Worm (Caenorhabditis elegans) whole organism, young adult: ENCODE data around the gene nstp-9.

ENCODE experiments used
- K11D2.4 ChIP-seq: fragments of 200-800 bp; sonication (Bioruptor generic); IDR thresholded peaks from 2 replicates; pipeline ENCODE4 v1.3.6; 2022; ENCODE audit warnings: missing genetic modification reagents, missing genetic modification characterization, missing compliant biosample characterization
- ama-1 ChIP-seq, 3 experiments: fragments of 150-350 bp in 1 of 3; sonication (generic microtip) in 2 of 3; optimal IDR thresholded peaks; 2 replicates each; lab custom pipeline; 2014 to 2018; ENCODE audit warnings: missing biosample characterization in 2 of 3, missing genetic modification characterization in 2 of 3, missing genetic modification reagents in 2 of 3
- attf-5 ChIP-seq: fragments of 200-800 bp; sonication (Bioruptor generic); optimal IDR thresholded peaks from 2 replicates; lab custom pipeline; 2018; ENCODE audit warnings: mild to moderate bottlenecking, missing genetic modification characterization, missing compliant biosample characterization
- cebp-2 ChIP-seq: fragments of 200-800 bp; sonication (Bioruptor generic); IDR thresholded peaks from 2 replicates; pipeline ENCODE4 v1.3.6; 2022; ENCODE audit warnings: missing genetic modification characterization, missing compliant biosample characterization
- ceh-91 ChIP-seq: fragments of 200-800 bp; sonication (Bioruptor generic); IDR thresholded peaks from 2 replicates; pipeline ENCODE4 v1.3.6; 2022; ENCODE audit warnings: missing genetic modification reagents, missing genetic modification characterization, missing compliant biosample characterization
- him-1 ChIP-seq: sonication (generic microtip); optimal IDR thresholded peaks from 2 replicates; lab custom pipeline; 2016; ENCODE audit warnings: missing genotype, missing genetic modification reagents, missing genetic modification characterization, missing compliant biosample characterization
- lag-1 ChIP-seq: fragments of 200-800 bp; sonication (Bioruptor generic); IDR thresholded peaks from 2 replicates; pipeline ENCODE4 v1.3.6; 2022; ENCODE audit warnings: missing genetic modification reagents, missing genetic modification characterization, missing compliant biosample characterization
- lin-40 ChIP-seq: sonication (generic microtip); optimal IDR thresholded peaks from 2 replicates; lab custom pipeline; 2016; ENCODE audit warnings: missing genetic modification characterization, mild to moderate bottlenecking, missing compliant biosample characterization, missing genotype, missing genetic modification reagents
- nhr-27 ChIP-seq: fragments of 200-800 bp; sonication (Bioruptor generic); optimal IDR thresholded peaks from 2 replicates; lab custom pipeline; 2018; ENCODE audit warnings: mild to moderate bottlenecking, missing genetic modification characterization, moderate library complexity, missing compliant biosample characterization
- sptf-2 ChIP-seq: fragments of 200-800 bp; sonication (Bioruptor generic); optimal IDR thresholded peaks from 2 replicates; lab custom pipeline; 2018; ENCODE audit warnings: mild to moderate bottlenecking, missing genetic modification characterization, missing compliant biosample characterization
- ztf-18 ChIP-seq: sonication (generic microtip); optimal IDR thresholded peaks from 2 replicates; lab custom pipeline; 2016; ENCODE audit warnings: missing genotype, mild to moderate bottlenecking, missing genetic modification characterization, missing compliant biosample characterization

- TF ChIP-seq sptf-2 (GFP tag; lab: Kevin White, UChicago) = no peak
- TF ChIP-seq ztf-18 (tag; lab: Kevin White, UChicago) = no peak
- TF ChIP-seq him-1 (tag; lab: Kevin White, UChicago) = no peak
- no peak for TF ChIP-seq lin-40 (tag; lab: Kevin White, UChicago)
- TF ChIP-seq cebp-2 (GFP tag; lab: Robert Waterston, UW) = no peak
- TF ChIP-seq attf-5 (GFP tag; lab: Kevin White, UChicago) = no peak
- TF ChIP-seq ama-1 (optimal IDR thresholded peaks at IDR 0.05; lab: Kevin White, UChicago) = no peak
- no peak for TF ChIP-seq ama-1 (GFP tag; optimal IDR thresholded peaks at IDR 0.05; lab: Kevin White, UChicago)
- no peak for TF ChIP-seq lag-1 (GFP tag; lab: Robert Waterston, UW)
- TF ChIP-seq nhr-27 (tag; lab: Kevin White, UChicago) = no peak
- no peak for TF ChIP-seq ceh-91 (GFP tag; lab: Robert Waterston, UW)
- TF ChIP-seq K11D2.4 (GFP tag; lab: Robert Waterston, UW) = no peak
These were observed 5.5 kb downstream of the nstp-9 start, which contains the start of gene F47B10.9 for ce11 chrX:10913981-10914380.
